Fruit fly (Drosophila melanogaster) whole organism, embryonic: ENCODE data around the gene CG14787.
A peak's percentile ranks its signal among the peaks of the same experiment; 100 is the strongest.

Experiments used
- ATbp ChIP-seq: fragments of 200-800 bp; sonication (Bioruptor generic); optimal IDR thresholded peaks from 2 replicates; lab custom pipeline; 2017; ENCODE audit warnings: missing biosample characterization, mild to moderate bottlenecking, missing genetic modification characterization, missing genetic modification reagents
- Awh ChIP-seq: fragments of 200-800 bp; sonication (Bioruptor generic); IDR thresholded peaks from 2 replicates; pipeline ENCODE4, ENCODE4 v1.3.6; 2022; ENCODE audit warnings: missing biosample characterization, missing genetic modification characterization
- CG10959 ChIP-seq: fragments of 200-800 bp; sonication (Bioruptor generic); IDR thresholded peaks from 2 replicates; pipeline ENCODE4 v1.3.6; 2022; ENCODE audit warnings: missing biosample characterization, missing genetic modification characterization
- CG12071 ChIP-seq: fragments of 200-800 bp; sonication (Bioruptor generic); optimal IDR thresholded peaks from 3 replicates; lab custom pipeline; 2018; ENCODE audit warnings: missing biosample characterization, mild to moderate bottlenecking, missing genetic modification characterization
- CG12155 ChIP-seq: fragments of 200-800 bp; sonication (Bioruptor generic); optimal IDR thresholded peaks from 3 replicates; lab custom pipeline; 2016; ENCODE audit warnings: missing biosample characterization, missing genetic modification characterization
- CG14860 ChIP-seq: fragments of 200-800 bp; sonication (Bioruptor generic); IDR thresholded peaks from 3 replicates; pipeline ENCODE4 v1.3.6; 2022; ENCODE audit warnings: missing biosample characterization, missing genetic modification characterization; ENCODE audit not compliant: partially characterized antibody
- CG15696 ChIP-seq: fragments of 200-800 bp; sonication (Bioruptor generic); optimal IDR thresholded peaks from 2 replicates; lab custom pipeline; 2019; ENCODE audit warnings: missing biosample characterization, mild to moderate bottlenecking, missing genetic modification characterization, moderate library complexity
- CG1647 ChIP-seq: fragments of 200-800 bp; sonication (Bioruptor generic); optimal IDR thresholded peaks from 3 replicates; lab custom pipeline; 2016; ENCODE audit warnings: missing biosample characterization, missing genetic modification characterization
- CG16815 ChIP-seq: fragments of 200-800 bp; sonication (Bioruptor generic); optimal IDR thresholded peaks from 3 replicates; lab custom pipeline; 2017; ENCODE audit warnings: missing biosample characterization, mild to moderate bottlenecking, missing genetic modification characterization
- CG17359 ChIP-seq: fragments of 200-800 bp; sonication (Bioruptor generic); optimal IDR thresholded peaks from 3 replicates; lab custom pipeline; 2018; ENCODE audit warnings: missing biosample characterization, mild to moderate bottlenecking, missing genetic modification characterization, moderate library complexity
- CG30403 ChIP-seq: fragments of 200-800 bp; sonication (Bioruptor generic); optimal IDR thresholded peaks from 3 replicates; lab custom pipeline; 2016; ENCODE audit warnings: missing biosample characterization, missing genetic modification characterization
- CG3163 ChIP-seq: fragments of 200-800 bp; sonication (Bioruptor generic); optimal IDR thresholded peaks from 3 replicates; lab custom pipeline; 2016; ENCODE audit warnings: missing biosample characterization, missing genetic modification characterization
- CG3847 ChIP-seq: fragments of 200-800 bp; sonication (Bioruptor generic); IDR thresholded peaks from 2 replicates; pipeline ENCODE4 v1.3.6; 2022; ENCODE audit warnings: missing biosample characterization, missing genetic modification characterization
- CG6654 ChIP-seq: fragments of 200-800 bp; sonication (Bioruptor generic); optimal IDR thresholded peaks from 2 replicates; lab custom pipeline; 2017; ENCODE audit warnings: missing biosample characterization, mild to moderate bottlenecking, missing genetic modification characterization
- CG6689 ChIP-seq: fragments of 200-800 bp; sonication (Bioruptor generic); IDR thresholded peaks from 2 replicates; pipeline ENCODE4 v1.3.6; 2022; ENCODE audit warnings: missing biosample characterization, missing genetic modification characterization
- CG6854 ChIP-seq: fragments of 200-800 bp; sonication (Bioruptor generic); optimal IDR thresholded peaks from 3 replicates; lab custom pipeline; 2017; ENCODE audit warnings: missing biosample characterization, mild to moderate bottlenecking, missing genetic modification characterization
- CG7556 ChIP-seq: fragments of 200-800 bp; sonication (Bioruptor generic); optimal IDR thresholded peaks from 2 replicates; lab custom pipeline; 2017; ENCODE audit warnings: missing biosample characterization, mild to moderate bottlenecking, missing genetic modification characterization
- CG8290 ChIP-seq, 3 experiments: fragments of 200-800 bp; sonication (Bioruptor generic); optimal IDR thresholded peaks; 2 replicates each; lab custom pipeline; 2016 to 2019; ENCODE audit warnings: missing biosample characterization in 3 of 3, missing genetic modification characterization in 3 of 3, mild to moderate bottlenecking in 2 of 3, moderate library complexity in 1 of 3
- CG8924 ChIP-seq: fragments of 200-800 bp; optimal IDR thresholded peaks from 3 replicates; lab custom pipeline; 2019; ENCODE audit warnings: missing biosample characterization, mild to moderate bottlenecking, missing genetic modification characterization, moderate library complexity
- CkIIα-i1 ChIP-seq: fragments of 200-800 bp; sonication (Bioruptor generic); IDR thresholded peaks from 2 replicates; pipeline ENCODE4 v1.3.6; 2022; ENCODE audit warnings: missing biosample characterization, missing genetic modification characterization
- D19B ChIP-seq: fragments of 200-800 bp; sonication (Bioruptor generic); optimal IDR thresholded peaks from 2 replicates; lab custom pipeline; 2017; ENCODE audit warnings: missing biosample characterization, mild to moderate bottlenecking, missing genetic modification characterization
- Fer3 ChIP-seq: fragments of 200-800 bp; sonication (Bioruptor generic); optimal IDR thresholded peaks from 2 replicates; lab custom pipeline; 2018; ENCODE audit warnings: missing biosample characterization, mild to moderate bottlenecking, missing genetic modification characterization, moderate library complexity
- H2.0 ChIP-seq: fragments of 200-800 bp; sonication (Bioruptor generic); IDR thresholded peaks from 2 replicates; pipeline ENCODE4 v1.3.6; 2022; ENCODE audit warnings: missing biosample characterization, missing genetic modification characterization
- Lim3 ChIP-seq: fragments of 200-800 bp; sonication (Bioruptor generic); IDR thresholded peaks from 2 replicates; pipeline ENCODE4 v1.3.6; 2022; ENCODE audit warnings: missing biosample characterization, missing genetic modification characterization
- Lpt ChIP-seq: fragments of >200 bp; optimal IDR thresholded peaks from 2 replicates; lab custom pipeline; 2018; ENCODE audit warnings: missing biosample characterization, missing genetic modification characterization
- MTF-1 ChIP-seq: fragments of 200-800 bp; sonication (Bioruptor generic); optimal IDR thresholded peaks from 2 replicates; lab custom pipeline; 2018; ENCODE audit warnings: missing biosample characterization, mild to moderate bottlenecking, missing genetic modification characterization, borderline replicate concordance
- Meics ChIP-seq: fragments of 200-800 bp; sonication (Bioruptor generic); optimal IDR thresholded peaks from 2 replicates; lab custom pipeline; 2017; ENCODE audit warnings: missing biosample characterization, mild to moderate bottlenecking, missing genetic modification characterization
- NK7.1 ChIP-seq: fragments of 200-800 bp; sonication (Bioruptor generic); optimal IDR thresholded peaks from 3 replicates; lab custom pipeline; 2016; ENCODE audit warnings: missing biosample characterization, missing genetic modification characterization
- Nf-YB ChIP-seq: fragments of 200-800 bp; sonication (Bioruptor generic); optimal IDR thresholded peaks from 3 replicates; lab custom pipeline; 2019; ENCODE audit warnings: missing biosample characterization, mild to moderate bottlenecking, missing genetic modification characterization, moderate library complexity
- Rfx ChIP-seq: fragments of 200-800 bp; sonication (Bioruptor generic); IDR thresholded peaks from 2 replicates; pipeline ENCODE4 v1.3.6; 2022; ENCODE audit warnings: missing biosample characterization, missing genetic modification characterization
- Trl ChIP-seq, 3 experiments: fragments of >200 bp in 2 of 3; fragments of 200-800 bp in 1 of 3; sonication (Bioruptor generic) in 1 of 3; optimal IDR thresholded peaks; 2 replicates in 1 of 3; 3 replicates in 2 of 3; lab custom pipeline; 2016 to 2017; ENCODE audit warnings: missing biosample characterization in 1 of 3, missing genetic modification characterization in 1 of 3
- croc ChIP-seq: fragments of 200-800 bp; sonication (Bioruptor generic); conservative IDR thresholded peaks from 3 replicates; pipeline ENCODE4 v1.3.6; 2022; ENCODE audit warnings: missing biosample characterization, missing genetic modification characterization
- dpn ChIP-seq, 2 experiments: fragments of 200-800 bp; sonication (Bioruptor generic); optimal IDR thresholded peaks; 3 replicates each; lab custom pipeline; 2016; ENCODE audit warnings: missing biosample characterization in 2 of 2, missing genetic modification characterization in 2 of 2
- dysf ChIP-seq: fragments of 200-800 bp; sonication (Bioruptor generic); IDR thresholded peaks from 3 replicates; pipeline ENCODE4 v1.3.6; 2022; ENCODE audit warnings: missing biosample characterization, missing genetic modification characterization
- gcm ChIP-seq: fragments of 200-800 bp; sonication (Bioruptor generic); optimal IDR thresholded peaks from 2 replicates; lab custom pipeline; 2019; ENCODE audit warnings: missing biosample characterization, mild to moderate bottlenecking, missing genetic modification characterization, moderate library complexity
- gem ChIP-seq: fragments of 200-800 bp; sonication (Bioruptor generic); optimal IDR thresholded peaks from 2 replicates; lab custom pipeline; 2019; ENCODE audit warnings: missing biosample characterization, mild to moderate bottlenecking, missing genetic modification characterization, moderate library complexity
- h ChIP-seq: fragments of >200 bp; optimal IDR thresholded peaks from 2 replicates; lab custom pipeline; 2017
- hth ChIP-seq: fragments of >200 bp; optimal IDR thresholded peaks from 2 replicates; lab custom pipeline; 2017; ENCODE audit warnings: inconsistent platforms
- jigr1 ChIP-seq: fragments of 200-800 bp; sonication (Bioruptor generic); IDR thresholded peaks from 3 replicates; pipeline ENCODE4 v1.3.6; 2022; ENCODE audit warnings: missing biosample characterization, missing genetic modification characterization
- ken ChIP-seq: fragments of 200-800 bp; sonication (Bioruptor generic); IDR thresholded peaks from 3 replicates; pipeline ENCODE4 v1.3.6; 2022; ENCODE audit warnings: missing biosample characterization, missing genetic modification characterization
- maf-S ChIP-seq: fragments of 200-800 bp; sonication (Bioruptor generic); optimal IDR thresholded peaks from 2 replicates; lab custom pipeline; 2016; ENCODE audit warnings: missing biosample characterization, missing genetic modification characterization
- pfk ChIP-seq: fragments of 200-800 bp; sonication (Bioruptor generic); optimal IDR thresholded peaks from 2 replicates; lab custom pipeline; 2018; ENCODE audit warnings: missing biosample characterization, mild to moderate bottlenecking, missing genetic modification characterization, moderate library complexity
- scrt ChIP-seq: fragments of 200-800 bp; sonication (Bioruptor generic); optimal IDR thresholded peaks from 2 replicates; lab custom pipeline; 2018; ENCODE audit warnings: missing biosample characterization, mild to moderate bottlenecking, missing genetic modification characterization, moderate library complexity
- so ChIP-seq: fragments of 200-800 bp; sonication (Bioruptor generic); IDR thresholded peaks from 3 replicates; pipeline ENCODE4 v1.3.6; 2022; ENCODE audit warnings: missing biosample characterization, missing genetic modification characterization
- tup ChIP-seq: fragments of 200-800 bp; sonication (Bioruptor generic); optimal IDR thresholded peaks from 2 replicates; lab custom pipeline; 2016; ENCODE audit warnings: missing biosample characterization, mild to moderate bottlenecking, missing genetic modification characterization, moderate library complexity
- zen2 ChIP-seq: fragments of 200-800 bp; sonication (Bioruptor generic); IDR thresholded peaks from 3 replicates; pipeline ENCODE4 v1.3.6; 2022; ENCODE audit warnings: missing biosample characterization, missing genetic modification characterization; ENCODE audit not compliant: partially characterized antibody

CG14787 gene

DNA sequence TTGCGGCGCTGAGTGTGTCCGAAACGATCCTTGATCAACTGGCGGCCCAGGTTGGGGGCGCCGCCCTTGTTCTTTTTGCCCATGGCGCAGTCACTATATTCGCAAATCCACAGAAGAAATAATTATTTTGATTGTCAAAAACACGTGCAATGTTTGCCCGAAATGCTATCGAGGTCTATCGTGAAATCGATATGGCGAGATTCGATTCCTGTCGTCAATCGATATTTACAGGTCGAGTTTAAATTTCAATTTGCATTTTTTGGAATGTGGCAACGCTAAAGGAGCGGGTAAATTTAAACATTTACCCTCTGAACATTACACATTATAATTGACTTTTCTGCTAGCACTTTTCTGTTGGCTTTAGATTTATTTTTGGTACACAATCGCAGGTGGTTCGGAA, 2.6 kb upstream of the CG14787 start, which contains the start of gene Ns3 (continued):
- TF ChIP-seq pfk (GFP tag; lab: Kevin White, UChicago) (no peak), CG6854 (GFP tag; lab: Kevin White, UChicago) (no peak), CG30403 (GFP tag; lab: Kevin White, UChicago) (no peak), Lim3 (GFP tag; lab: Robert Waterston, UW) (no peak), CG17359 (no peak), D19B (GFP tag; lab: Kevin White, UChicago) (no peak), Awh (GFP tag; lab: Robert Waterston, UW) (no peak), Lpt (GFP tag; lab: Kevin White, UChicago) (no peak), tup (GFP tag; lab: Kevin White, UChicago) (no peak), CG12155 (GFP tag; lab: Kevin White, UChicago) (no peak), CG10959 (no peak), CG7556 (GFP tag; lab: Kevin White, UChicago) (no peak), dysf (GFP tag; lab: Robert Waterston, UW) (no peak), H2.0 (GFP tag; lab: Robert Waterston, UW) (no peak), CG8924 (tag; lab: Kevin White, UChicago) (no peak), CG6689 (GFP tag; lab: Robert Waterston, UW) (no peak), hth (lab: Kevin White, UChicago) (no peak), Meics (no peak), CG12071 (GFP tag; lab: Kevin White, UChicago) (no peak), CG3847 (peak; percentile 32; the same call in 1 of the 2 replicates), gcm (GFP tag; lab: Kevin White, UChicago) (no peak), gem (tag; lab: Kevin White, UChicago) (no peak), MTF-1 (GFP tag; lab: Kevin White, UChicago) (no peak), Trl (optimal IDR thresholded peaks at IDR 0.05; lab: Kevin White, UChicago) (no peak), Trl (GFP tag; optimal IDR thresholded peaks at IDR 0.05; lab: Kevin White, UChicago) (no peak), CG15696 (tag; lab: Kevin White, UChicago) (no peak), CG1647 (no peak), CG6654 (GFP tag; lab: Kevin White, UChicago) (no peak), CG3163 (GFP tag; lab: Kevin White, UChicago) (no peak), ken (GFP tag; lab: Robert Waterston, UW) (no peak), croc (GFP tag; lab: Robert Waterston, UW) (no peak), dpn (GFP tag; optimal IDR thresholded peaks at IDR 0.05; lab: Kevin White, UChicago) (no peak), ATbp (no peak), CkIIα-i1 (GFP tag; lab: Robert Waterston, UW) (no peak), Fer3 (no peak), jigr1 (GFP tag; lab: Robert Waterston, UW) (no peak), zen2 (GFP tag; lab: Robert Waterston, UW) (peak; percentile 89), so (GFP tag; lab: Robert Waterston, UW) (no peak), Rfx (GFP tag; lab: Robert Waterston, UW) (no peak), scrt (GFP tag; lab: Kevin White, UChicago) (no peak), CG16815 (no peak), CG8290 (GFP tag; optimal IDR thresholded peaks at IDR 0.05; lab: Kevin White, UChicago) (no peak), CG8290 (tag; optimal IDR thresholded peaks at IDR 0.05; lab: Kevin White, UChicago) (no peak), maf-S (GFP tag; lab: Kevin White, UChicago) (no peak), Nf-YB (GFP tag; lab: Kevin White, UChicago) (no peak), NK7.1 (GFP tag; lab: Kevin White, UChicago) (no peak), h (no peak), CG14860 (GFP tag; lab: Robert Waterston, UW) (peak; percentile 84)
